Worm (Caenorhabditis elegans): ENCODE data around the gene T28F3.5.

DNA sequence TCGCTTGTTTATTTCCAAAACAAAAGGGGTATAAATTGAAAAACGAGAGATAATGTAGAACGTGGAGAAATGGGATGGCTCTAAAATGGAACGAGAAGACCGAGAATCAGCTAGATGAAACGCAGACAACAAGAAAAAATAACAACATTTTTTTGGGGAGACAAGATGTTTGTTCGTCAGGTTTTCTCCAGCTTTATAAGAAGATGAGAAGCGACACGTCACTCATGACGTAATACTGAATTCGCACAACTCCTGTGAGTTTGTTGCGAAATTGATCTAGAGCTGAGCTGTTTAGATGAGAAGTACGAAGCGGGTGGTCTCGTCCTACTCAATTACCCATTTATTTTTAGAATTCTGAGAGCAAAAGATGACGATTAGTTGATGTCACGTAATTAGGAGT is 9.3 kb upstream of the T28F3.5 start:
- TF ChIP-seq nhr-237 (tag; optimal IDR thresholded peaks at IDR 0.05) (no peak), sox-4 (tag; optimal IDR thresholded peaks at IDR 0.05) (no peak), tlp-1 (tag; optimal IDR thresholded peaks at IDR 0.05) (no peak), blmp-1 (tag; optimal IDR thresholded peaks at IDR 0.05) (no peak), elt-3 (tag; optimal IDR thresholded peaks at IDR 0.05) (no peak), isw-1 (GFP tag; IDR thresholded peaks at IDR 0.05) (no peak)
